Worm (Caenorhabditis elegans) whole organism, midembryonic: ENCODE measurements around the gene clec-3.

ENCODE experiments used
- T22C8.4 ChIP-seq: fragments of 200-800 bp; sonication (Bioruptor generic); IDR thresholded peaks from 2 replicates; pipeline ENCODE4 v1.3.6; 2022; ENCODE audit warnings: missing genetic modification characterization, missing compliant biosample characterization
- cog-1 ChIP-seq: sonication (generic microtip); optimal IDR thresholded peaks from 2 replicates; lab custom pipeline; 2016; ENCODE audit warnings: missing genetic modification characterization, missing compliant biosample characterization
- flt-1 ChIP-seq: fragments of 200-800 bp; sonication (Bioruptor generic); IDR thresholded peaks from 2 replicates; pipeline ENCODE4 v1.3.6; 2022; ENCODE audit warnings: missing genetic modification characterization, missing compliant biosample characterization
- klf-2 ChIP-seq: fragments of 200-800 bp; sonication (Bioruptor generic); conservative IDR thresholded peaks from 2 replicates; pipeline ENCODE4 v1.3.6; 2022; ENCODE audit warnings: missing genetic modification reagents, missing genetic modification characterization, missing compliant biosample characterization
- med-1 ChIP-seq: sonication (generic microtip); optimal IDR thresholded peaks from 2 replicates; lab custom pipeline; 2017; ENCODE audit warnings: missing genetic modification characterization, mild to moderate bottlenecking, missing compliant biosample characterization, antibody characterized with exemption, missing genetic modification reagents; ENCODE audit not compliant: insufficient read depth
- ref-1 ChIP-seq: fragments of 200-800 bp; sonication (Bioruptor generic); conservative IDR thresholded peaks from 2 replicates; pipeline ENCODE4 v1.3.6; 2022; ENCODE audit warnings: missing genetic modification reagents, missing genetic modification characterization, missing compliant biosample characterization
- tab-1 ChIP-seq: fragments of 200-800 bp; sonication (Bioruptor generic); IDR thresholded peaks from 2 replicates; pipeline ENCODE4 v1.3.6; 2022; ENCODE audit warnings: missing genetic modification characterization, missing compliant biosample characterization
- ztf-23 ChIP-seq: fragments of 200-800 bp; sonication (Bioruptor generic); IDR thresholded peaks from 2 replicates; pipeline ENCODE4 v1.3.6; 2022; ENCODE audit warnings: missing genetic modification reagents, missing genetic modification characterization, missing compliant biosample characterization
- ztf-29 ChIP-seq: fragments of 200-800 bp; sonication (Bioruptor generic); IDR thresholded peaks from 2 replicates; pipeline ENCODE4 v1.3.6; 2022; ENCODE audit warnings: missing genetic modification reagents, missing genetic modification characterization, missing compliant biosample characterization

The clec-3 gene

DNA sequence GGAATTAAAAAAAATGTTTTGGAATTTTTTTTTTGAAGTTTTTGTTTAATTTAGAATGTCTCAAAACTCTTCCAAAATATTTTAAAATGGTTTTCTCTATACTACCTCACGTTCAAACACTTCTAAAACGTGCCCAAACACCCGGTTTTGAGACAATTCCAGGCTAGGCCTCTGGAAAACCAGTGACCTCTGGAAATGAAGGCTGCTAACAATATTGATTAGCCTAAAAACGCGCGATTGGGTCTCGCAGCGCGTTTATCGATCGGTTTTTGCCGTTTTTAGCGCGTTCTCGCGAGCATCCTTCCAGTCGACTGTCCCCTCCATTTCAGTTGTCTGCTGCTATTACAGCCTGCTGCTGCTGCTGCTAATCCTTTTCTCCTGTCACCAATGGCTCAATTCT lies 41.1 kb upstream of the clec-3 start, which contains the start of gene Y25C1A.6:
Gene Y25C1A.6, plus strand, starts transcription at position 301 of the 400 bp plus-strand sequence.
- TF ChIP-seq ztf-29 (no peak), tab-1 (GFP tag; lab: Robert Waterston, UW) (no peak), flt-1 (GFP tag; lab: Robert Waterston, UW) (no peak), cog-1 (no peak), T22C8.4 (no peak), med-1 (no peak), klf-2 (GFP tag; lab: Robert Waterston, UW) (no peak), ref-1 (GFP tag; lab: Robert Waterston, UW) (no peak), ztf-23 (GFP tag; lab: Robert Waterston, UW) (no peak)

DNA sequence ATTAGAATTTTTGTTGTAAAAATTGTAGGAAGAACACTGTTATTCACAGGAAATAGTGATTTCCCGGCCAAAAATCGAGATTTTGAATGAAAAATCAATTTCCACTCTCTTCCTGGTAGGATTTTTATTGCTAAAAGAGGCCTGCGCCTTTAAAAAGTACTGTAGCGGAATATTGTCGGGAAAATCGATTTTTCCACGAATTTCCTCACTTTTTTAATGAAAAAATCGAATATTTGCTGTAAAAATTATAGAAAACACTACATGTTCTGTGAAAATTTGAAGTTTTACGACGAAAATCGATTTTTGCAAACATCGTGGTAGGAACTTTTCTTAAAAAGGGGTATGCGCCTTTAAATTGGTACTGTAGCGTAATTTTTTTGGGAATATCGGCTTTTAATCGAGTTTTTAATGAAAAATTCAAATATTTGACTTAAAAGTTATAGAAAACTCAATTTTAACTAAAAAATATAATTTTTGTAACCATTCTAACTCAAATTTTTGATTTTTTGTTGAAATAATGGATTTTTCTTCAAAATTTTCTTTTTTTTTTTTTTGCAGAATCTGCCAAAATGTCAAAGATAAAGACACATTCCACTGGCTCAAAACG lies 36.7 kb upstream of the clec-3 start, which contains the start of gene lin-8:
Gene lin-8, plus strand, starts transcription at position 557 of the 607 bp plus-strand sequence.
- TF ChIP-seq med-1: no peak
- no peak for TF ChIP-seq ztf-23 (GFP tag; lab: Robert Waterston, UW)
- no peak for TF ChIP-seq ztf-29
- no peak for TF ChIP-seq flt-1 (GFP tag; lab: Robert Waterston, UW)
- no peak for TF ChIP-seq cog-1
- TF ChIP-seq T22C8.4: no peak

DNA sequence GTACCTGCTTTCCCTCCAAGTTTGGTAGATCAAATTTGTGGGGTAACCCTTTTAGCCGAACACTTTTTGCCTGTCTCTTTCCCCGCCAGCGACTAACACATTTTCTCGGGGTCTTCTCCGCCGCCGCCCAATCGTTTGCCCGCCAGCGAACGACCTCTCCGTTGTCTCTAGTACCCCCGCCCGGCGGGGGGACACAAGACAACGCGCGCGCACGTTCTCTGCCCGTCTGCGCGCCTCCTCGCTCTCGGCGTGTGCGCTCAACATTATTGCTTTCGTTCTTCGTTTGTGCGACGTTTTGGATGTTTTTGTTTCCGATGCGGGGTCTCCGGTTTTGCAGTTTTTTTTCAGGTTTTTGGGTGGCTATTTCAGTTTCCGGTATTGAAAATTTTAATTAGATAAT lies 35.8 kb upstream of the clec-3 start:
- TF ChIP-seq ztf-29: 0 out of 2 replicates have a peak, but pooled peaks have one; percentile 21
- no peak for TF ChIP-seq ref-1 (GFP tag; lab: Robert Waterston, UW)
- 0 out of 2 replicates have a peak, but pooled peaks have one; percentile 52 for TF ChIP-seq ztf-23 (GFP tag; lab: Robert Waterston, UW)
- TF ChIP-seq flt-1 (GFP tag; lab: Robert Waterston, UW): peak; percentile 55; the same call in 1 of the 2 replicates

DNA sequence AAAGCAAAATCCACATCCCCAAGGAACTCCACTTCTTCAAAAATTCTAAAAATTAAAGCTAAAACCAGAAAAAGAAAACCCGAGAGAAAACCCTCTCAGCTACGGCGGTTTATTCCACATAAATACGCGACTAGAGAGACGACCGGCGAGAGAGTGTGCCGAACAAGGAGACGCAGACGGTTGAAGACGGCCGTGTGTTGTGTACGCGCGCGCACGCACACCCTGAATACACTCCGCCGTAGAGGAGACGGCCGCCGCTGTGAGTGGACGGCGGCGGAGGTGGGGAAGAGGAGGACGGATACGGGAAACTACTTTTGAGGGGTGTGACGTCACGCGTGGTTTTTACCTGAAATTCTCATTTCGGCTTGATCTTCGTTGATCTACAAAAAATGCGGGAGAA lies 34.9 kb upstream of the clec-3 start:
- no peak for TF ChIP-seq klf-2 (GFP tag; lab: Robert Waterston, UW)
- TF ChIP-seq flt-1 (GFP tag; lab: Robert Waterston, UW): no peak
- no peak for TF ChIP-seq cog-1
- TF ChIP-seq med-1: no peak
- no peak for TF ChIP-seq ztf-23 (GFP tag; lab: Robert Waterston, UW)
- TF ChIP-seq tab-1 (GFP tag; lab: Robert Waterston, UW): no peak
- no peak for TF ChIP-seq T22C8.4
- no peak for TF ChIP-seq ref-1 (GFP tag; lab: Robert Waterston, UW)
- no peak for TF ChIP-seq ztf-29

ce11 chrII:3054221-3054620 lies 34.5 kb upstream of the clec-3 start, which contains the start of gene lido-13:
Gene lido-13, minus strand, starts transcription at chrII:3054321.
- TF ChIP-seq ref-1 (GFP tag; lab: Robert Waterston, UW) (no peak), med-1 (no peak), tab-1 (GFP tag; lab: Robert Waterston, UW) (no peak), ztf-29 (no peak)

ce11 chrII:3053689-3054088 lies 34.0 kb upstream of the clec-3 start:
- TF ChIP-seq ztf-29 (no peak), tab-1 (GFP tag; lab: Robert Waterston, UW) (no peak), ref-1 (GFP tag; lab: Robert Waterston, UW) (no peak), med-1 (no peak), klf-2 (GFP tag; lab: Robert Waterston, UW) (no peak), ztf-23 (GFP tag; lab: Robert Waterston, UW) (no peak), cog-1 (no peak), T22C8.4 (no peak), flt-1 (GFP tag; lab: Robert Waterston, UW) (no peak)

DNA sequence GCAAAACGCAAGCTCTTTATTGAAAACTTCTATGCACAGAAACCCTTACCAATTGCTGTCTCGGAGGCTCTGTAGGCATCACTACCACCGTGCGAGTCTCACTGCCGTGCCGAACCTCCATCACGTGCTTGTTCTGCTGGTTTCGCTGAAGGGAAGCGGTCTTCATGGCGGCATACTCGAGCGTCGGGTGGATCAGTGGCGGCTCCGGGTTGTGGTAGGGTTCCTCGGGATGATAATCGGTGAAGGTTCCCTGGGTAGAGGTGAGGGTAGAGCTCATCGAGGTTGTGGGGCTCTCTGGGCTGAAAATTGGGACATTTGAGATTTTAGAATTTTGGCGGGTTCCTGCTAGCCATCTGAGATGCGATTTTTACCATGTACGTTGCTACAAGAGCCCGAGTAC lies 33.1 kb upstream of the clec-3 start:
- no peak for TF ChIP-seq flt-1 (GFP tag; lab: Robert Waterston, UW)
- TF ChIP-seq ref-1 (GFP tag; lab: Robert Waterston, UW): no peak
- no peak for TF ChIP-seq T22C8.4
- no peak for TF ChIP-seq cog-1
- no peak for TF ChIP-seq klf-2 (GFP tag; lab: Robert Waterston, UW)
- TF ChIP-seq ztf-23 (GFP tag; lab: Robert Waterston, UW): no peak
- no peak for TF ChIP-seq med-1
- no peak for TF ChIP-seq ztf-29
- TF ChIP-seq tab-1 (GFP tag; lab: Robert Waterston, UW): no peak

- TF ChIP-seq ztf-23 (GFP tag; lab: Robert Waterston, UW) (no peak), T22C8.4 (no peak), cog-1 (no peak)
Observed at ce11 chrII:3051332-3051731, 31.6 kb upstream of the clec-3 start.

- no peak for TF ChIP-seq flt-1 (GFP tag; lab: Robert Waterston, UW)
- no peak for TF ChIP-seq ref-1 (GFP tag; lab: Robert Waterston, UW)
- TF ChIP-seq klf-2 (GFP tag; lab: Robert Waterston, UW): no peak
- no peak for TF ChIP-seq ztf-23 (GFP tag; lab: Robert Waterston, UW)
- no peak for TF ChIP-seq med-1
- TF ChIP-seq tab-1 (GFP tag; lab: Robert Waterston, UW): no peak
- no peak for TF ChIP-seq T22C8.4
Observed at ce11 chrII:3050703-3051102, 31.0 kb upstream of the clec-3 start, which contains the start of gene sri-31. Gene sri-31, plus strand, starts transcription at chrII:3051003.

ce11 chrII:3048989-3049388 lies 29.3 kb upstream of the clec-3 start:
- no peak for TF ChIP-seq cog-1
- TF ChIP-seq flt-1 (GFP tag; lab: Robert Waterston, UW): no peak
- TF ChIP-seq klf-2 (GFP tag; lab: Robert Waterston, UW): no peak
- no peak for TF ChIP-seq ztf-29
- no peak for TF ChIP-seq ztf-23 (GFP tag; lab: Robert Waterston, UW)
- no peak for TF ChIP-seq ref-1 (GFP tag; lab: Robert Waterston, UW)
- no peak for TF ChIP-seq T22C8.4

DNA sequence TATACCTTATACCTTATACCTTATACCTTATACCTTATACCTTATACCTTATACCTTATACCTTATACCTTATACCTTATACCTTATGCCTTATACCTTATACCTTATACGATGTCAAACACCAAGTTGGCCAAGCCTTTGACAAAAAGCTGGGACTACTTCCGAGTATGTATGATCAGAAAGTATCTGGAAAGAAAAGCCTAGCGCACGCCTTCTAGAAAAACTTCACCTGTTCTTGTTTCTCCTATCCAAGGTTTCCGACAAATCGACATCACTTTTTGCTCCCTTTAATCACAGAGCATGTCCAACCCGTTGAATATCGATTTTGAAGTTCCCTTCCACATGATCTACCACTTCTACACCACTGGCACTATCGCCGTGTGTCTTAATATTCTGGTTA lies 28.7 kb upstream of the clec-3 start, which contains the start of gene sri-28:
Gene sri-28, plus strand, starts transcription at position 301 of the 400 bp plus-strand sequence.
- TF ChIP-seq ref-1 (GFP tag; lab: Robert Waterston, UW): no peak
- no peak for TF ChIP-seq klf-2 (GFP tag; lab: Robert Waterston, UW)
- TF ChIP-seq med-1: no peak
- TF ChIP-seq flt-1 (GFP tag; lab: Robert Waterston, UW): no peak
- no peak for TF ChIP-seq tab-1 (GFP tag; lab: Robert Waterston, UW)
- no peak for TF ChIP-seq T22C8.4
- TF ChIP-seq cog-1: no peak
- no peak for TF ChIP-seq ztf-29
- no peak for TF ChIP-seq ztf-23 (GFP tag; lab: Robert Waterston, UW)
